Worm (Caenorhabditis elegans) whole organism, dauer: ENCODE measurements around the gene srt-22.

Source experiments
- unc-62 ChIP-seq: sonication (generic microtip); optimal IDR thresholded peaks from 2 replicates; lab custom pipeline; 2017; ENCODE audit warnings: missing biosample characterization, missing genetic modification reagents, missing genetic modification characterization

Gene srt-22

ce11 chrV:15313529-15313928, 2.2 kb downstream of the srt-22 start:
- TF ChIP-seq unc-62 (GFP tag; lab: Kevin White, UChicago), result no peak

ce11 chrV:15310780-15311179, 4.9 kb downstream of the srt-22 start, which contains the start of gene irld-62:
Gene irld-62, plus strand, starts transcription at chrV:15311080.
- no peak for TF ChIP-seq unc-62 (GFP tag; lab: Kevin White, UChicago)

ce11 chrV:15309011-15309410, 6.7 kb downstream of the srt-22 start, which contains the start of gene srz-10:
Gene srz-10, minus strand, starts transcription at chrV:15309098.
- TF ChIP-seq unc-62 (GFP tag; lab: Kevin White, UChicago), result no peak

ce11 chrV:15306745-15307144, 9.0 kb downstream of the srt-22 start, which contains the start of gene T26H8.4:
Gene T26H8.4, minus strand, starts transcription at chrV:15306845.
- no peak for TF ChIP-seq unc-62 (GFP tag; lab: Kevin White, UChicago)

- TF ChIP-seq unc-62 (GFP tag; lab: Kevin White, UChicago), result no peak
Measured at ce11 chrV:15305502-15305901, 10.2 kb downstream of the srt-22 start, which contains the start of gene T26H8.5. Gene T26H8.5, minus strand, starts transcription at chrV:15305602.

ce11 chrV:15303625-15304024, 12.1 kb downstream of the srt-22 start, which contains the start of gene srx-48:
Gene srx-48, minus strand, starts transcription at chrV:15303725.
- TF ChIP-seq unc-62 (GFP tag; lab: Kevin White, UChicago), result no peak

ce11 chrV:15298597-15298996, 17.1 kb downstream of the srt-22 start, which contains the start of gene cpr-3:
Gene cpr-3, minus strand, starts transcription at chrV:15298700.
- no peak for TF ChIP-seq unc-62 (GFP tag; lab: Kevin White, UChicago)

- no peak for TF ChIP-seq unc-62 (GFP tag; lab: Kevin White, UChicago)
Measured at ce11 chrV:15293865-15294264, 21.9 kb downstream of the srt-22 start, which contains the start of gene str-96. Gene str-96, minus strand, starts transcription at chrV:15293965.

ce11 chrV:15290995-15291394, 24.7 kb downstream of the srt-22 start, which contains the start of gene cyp-34A2:
Gene cyp-34A2, minus strand, starts transcription at chrV:15291095.
- TF ChIP-seq unc-62 (GFP tag; lab: Kevin White, UChicago), result no peak

ce11 chrV:15287856-15288255, 27.9 kb downstream of the srt-22 start, which contains the start of gene cyp-34A1:
Gene cyp-34A1, minus strand, starts transcription at chrV:15287956.
- no peak for TF ChIP-seq unc-62 (GFP tag; lab: Kevin White, UChicago)

- TF ChIP-seq unc-62 (GFP tag; lab: Kevin White, UChicago), result no peak
Measured at ce11 chrV:15285984-15286383, 29.7 kb downstream of the srt-22 start.

- no peak for TF ChIP-seq unc-62 (GFP tag; lab: Kevin White, UChicago)
Measured at ce11 chrV:15281279-15281949, 34.3 kb downstream of the srt-22 start, which contains the start of the genes srw-19 and srx-51. Gene srw-19, minus strand, starts transcription at chrV:15281379. Gene srx-51, plus strand, starts transcription at chrV:15281899.

ce11 chrV:15276915-15277314, 38.8 kb downstream of the srt-22 start, which contains the start of gene srw-17:
Gene srw-17, minus strand, starts transcription at chrV:15277015.
- no peak for TF ChIP-seq unc-62 (GFP tag; lab: Kevin White, UChicago)

- no peak for TF ChIP-seq unc-62 (GFP tag; lab: Kevin White, UChicago)
Measured at ce11 chrV:15274757-15275156, 41.0 kb downstream of the srt-22 start, which contains the start of gene srw-16. Gene srw-16, minus strand, starts transcription at chrV:15274857.

ce11 chrV:15272263-15272662, 43.5 kb downstream of the srt-22 start, which contains the start of gene T10H4.4:
Gene T10H4.4, minus strand, starts transcription at chrV:15272363.
- TF ChIP-seq unc-62 (GFP tag; lab: Kevin White, UChicago), result no peak

ce11 chrV:15268302-15268701, 47.4 kb downstream of the srt-22 start, which contains the start of gene srw-22:
Gene srw-22, plus strand, starts transcription at chrV:15268602.
- no peak for TF ChIP-seq unc-62 (GFP tag; lab: Kevin White, UChicago)
